Worm (Caenorhabditis elegans) whole organism, late embryonic: ENCODE data around the gene srg-13.
A peak's percentile ranks its signal among the peaks of the same experiment; 100 is the strongest.

ENCODE experiments used
- C38D4.7 ChIP-seq: fragments of 200-800 bp; sonication (Bioruptor generic); optimal IDR thresholded peaks from 2 replicates; lab custom pipeline; 2018; ENCODE audit warnings: mild to moderate bottlenecking, missing genetic modification characterization, moderate library complexity, missing compliant biosample characterization
- K02D7.2 ChIP-seq: sonication (generic microtip); optimal IDR thresholded peaks from 2 replicates; lab custom pipeline; 2017; ENCODE audit warnings: mild to moderate bottlenecking, missing genetic modification characterization, missing compliant biosample characterization
- K09A11.1 ChIP-seq: sonication (generic microtip); optimal IDR thresholded peaks from 2 replicates; lab custom pipeline; 2017; ENCODE audit warnings: antibody characterized with exemption, mild to moderate bottlenecking, missing genetic modification characterization, missing compliant biosample characterization; ENCODE audit not compliant: insufficient read depth
- T23F11.4 ChIP-seq: fragments of 200-800 bp; sonication (Bioruptor generic); optimal IDR thresholded peaks from 2 replicates; lab custom pipeline; 2018; ENCODE audit warnings: mild to moderate bottlenecking, missing genetic modification characterization, missing compliant biosample characterization
- ama-1 ChIP-seq: fragments of 150-350 bp; optimal IDR thresholded peaks from 2 replicates; lab custom pipeline; 2014
- ceh-14 ChIP-seq: sonication (generic microtip); optimal IDR thresholded peaks from 2 replicates; lab custom pipeline; 2016; ENCODE audit warnings: missing genotype, missing genetic modification characterization, missing compliant biosample characterization
- ceh-18 ChIP-seq: sonication (generic microtip); optimal IDR thresholded peaks from 2 replicates; lab custom pipeline; 2016; ENCODE audit warnings: missing genetic modification characterization, missing compliant biosample characterization
- ceh-19 ChIP-seq: fragments of 200-800 bp; sonication (Bioruptor generic); optimal IDR thresholded peaks from 2 replicates; lab custom pipeline; 2018; ENCODE audit warnings: mild to moderate bottlenecking, missing genetic modification characterization, missing compliant biosample characterization
- ceh-24 ChIP-seq: sonication (generic microtip); optimal IDR thresholded peaks from 2 replicates; lab custom pipeline; 2016; ENCODE audit warnings: mild to moderate bottlenecking, missing genetic modification characterization, missing compliant biosample characterization
- ceh-30 ChIP-seq: fragments of 150-350 bp; optimal IDR thresholded peaks from 2 replicates; lab custom pipeline; 2014; ENCODE audit warnings: missing biosample characterization, missing genetic modification characterization
- ceh-48 ChIP-seq: sonication (generic microtip); optimal IDR thresholded peaks from 2 replicates; lab custom pipeline; 2016; ENCODE audit warnings: missing genetic modification characterization, inconsistent platforms, missing compliant biosample characterization
- ceh-6 ChIP-seq: fragments of 200-800 bp; sonication (Bioruptor generic); optimal IDR thresholded peaks from 2 replicates; lab custom pipeline; 2018; ENCODE audit warnings: mild to moderate bottlenecking, missing genetic modification characterization, missing compliant biosample characterization
- elt-2 ChIP-seq: sonication (generic microtip); optimal IDR thresholded peaks from 2 replicates; lab custom pipeline; 2016; ENCODE audit warnings: missing genetic modification reagents, missing genetic modification characterization, missing compliant biosample characterization
- elt-4 ChIP-seq: sonication (generic microtip); optimal IDR thresholded peaks from 2 replicates; lab custom pipeline; 2016; ENCODE audit warnings: missing genetic modification characterization, missing compliant biosample characterization
- ets-4 ChIP-seq: sonication (generic microtip); optimal IDR thresholded peaks from 2 replicates; lab custom pipeline; 2016; ENCODE audit warnings: missing genetic modification characterization, missing compliant biosample characterization
- fkh-6 ChIP-seq: sonication (generic microtip); optimal IDR thresholded peaks from 2 replicates; lab custom pipeline; 2016; ENCODE audit warnings: missing genetic modification characterization, missing compliant biosample characterization
- hlh-15 ChIP-seq: sonication (generic microtip); optimal IDR thresholded peaks from 2 replicates; lab custom pipeline; 2016; ENCODE audit warnings: missing genetic modification characterization, missing compliant biosample characterization
- hlh-6 ChIP-seq: sonication (generic microtip); optimal IDR thresholded peaks from 2 replicates; lab custom pipeline; 2016; ENCODE audit warnings: missing genotype, missing genetic modification characterization, missing compliant biosample characterization
- hlh-8 ChIP-seq: sonication (generic microtip); optimal IDR thresholded peaks from 2 replicates; lab custom pipeline; 2016; ENCODE audit warnings: missing genotype, missing genetic modification characterization, missing compliant biosample characterization
- madf-2 ChIP-seq: sonication (generic microtip); optimal IDR thresholded peaks from 2 replicates; lab custom pipeline; 2017; ENCODE audit warnings: missing genetic modification characterization, missing compliant biosample characterization
- nhr-232 ChIP-seq: sonication (generic microtip); optimal IDR thresholded peaks from 2 replicates; lab custom pipeline; 2016; ENCODE audit warnings: missing genetic modification characterization, missing compliant biosample characterization
- npax-4 ChIP-seq: sonication (generic microtip); optimal IDR thresholded peaks from 2 replicates; lab custom pipeline; 2016; ENCODE audit warnings: missing genetic modification characterization, missing compliant biosample characterization
- pag-3 ChIP-seq: sonication (generic microtip); optimal IDR thresholded peaks from 2 replicates; lab custom pipeline; 2016; ENCODE audit warnings: missing compliant biosample characterization, missing genetic modification characterization, borderline replicate concordance
- pat-9 ChIP-seq: fragments of 200-800 bp; sonication (Bioruptor generic); optimal IDR thresholded peaks from 2 replicates; lab custom pipeline; 2018; ENCODE audit warnings: mild to moderate bottlenecking, missing genetic modification characterization, moderate library complexity, missing compliant biosample characterization
- pax-1 ChIP-seq: fragments of 150-350 bp; optimal IDR thresholded peaks from 2 replicates; lab custom pipeline; 2014; ENCODE audit warnings: missing biosample characterization, missing genetic modification characterization
- pha-2 ChIP-seq: sonication (generic microtip); optimal IDR thresholded peaks from 2 replicates; lab custom pipeline; 2017; ENCODE audit warnings: mild to moderate bottlenecking, missing genetic modification characterization, missing compliant biosample characterization
- pha-4 ChIP-seq: fragments of 150-350 bp; optimal IDR thresholded peaks from 2 replicates; lab custom pipeline; 2018; ENCODE audit warnings: missing biosample characterization, missing genetic modification reagents, missing genetic modification characterization
- pqm-1 ChIP-seq: sonication (generic microtip); optimal IDR thresholded peaks from 2 replicates; lab custom pipeline; 2016; ENCODE audit warnings: missing genetic modification characterization, missing compliant biosample characterization
- sox-2 ChIP-seq: fragments of 200-800 bp; sonication (Bioruptor generic); IDR thresholded peaks from 2 replicates; pipeline ENCODE4 v1.3.6; 2022; ENCODE audit warnings: missing genetic modification reagents, missing genetic modification characterization, missing compliant biosample characterization
- sox-4 ChIP-seq: sonication (generic microtip); optimal IDR thresholded peaks from 2 replicates; lab custom pipeline; 2017; ENCODE audit warnings: mild to moderate bottlenecking, missing genetic modification characterization, inconsistent platforms, missing compliant biosample characterization
- tbx-2 ChIP-seq: sonication (generic microtip); optimal IDR thresholded peaks from 2 replicates; lab custom pipeline; 2016; ENCODE audit warnings: missing genetic modification characterization, missing compliant biosample characterization
- unc-42 ChIP-seq: sonication (generic microtip); optimal IDR thresholded peaks from 2 replicates; lab custom pipeline; 2016; ENCODE audit warnings: missing genotype, missing genetic modification characterization, missing compliant biosample characterization
- unc-55 ChIP-seq: sonication (generic microtip); optimal IDR thresholded peaks from 2 replicates; lab custom pipeline; 2017; ENCODE audit warnings: missing biosample characterization, missing genetic modification reagents, missing genetic modification characterization
- ztf-16 ChIP-seq: sonication (generic microtip); optimal IDR thresholded peaks from 2 replicates; lab custom pipeline; 2017; ENCODE audit warnings: missing genetic modification characterization, missing compliant biosample characterization

Gene srg-13

DNA sequence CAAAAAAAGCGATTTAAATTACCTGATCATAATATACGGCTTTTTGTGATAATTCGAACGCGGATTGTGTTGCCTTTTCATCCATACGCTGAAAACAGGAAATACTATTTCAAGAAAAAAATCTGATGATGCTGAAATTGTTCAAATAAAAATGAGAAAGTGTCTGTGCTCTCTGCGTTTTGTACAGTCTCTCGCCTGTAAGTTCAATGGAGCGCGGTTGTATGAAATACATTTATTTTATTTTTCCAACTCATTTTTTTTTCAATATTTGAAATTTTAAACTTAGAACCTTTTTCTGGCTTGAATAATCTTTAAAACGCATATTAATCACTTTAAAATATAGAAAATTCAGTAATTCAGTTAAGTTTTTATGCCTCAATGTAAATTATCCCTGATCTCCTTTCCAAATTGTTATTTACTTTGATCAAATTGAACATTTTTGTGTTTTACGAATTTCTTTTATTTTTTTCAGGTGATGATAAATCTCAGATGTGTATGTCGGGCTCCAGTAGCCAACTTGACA, 31.9 kb downstream of the srg-13 start, which contains the start of the genes clp-2 and mrpl-16:
clp-2 (minus strand) TSS at position 94 of the 523 bp plus-strand sequence.
mrpl-16 (plus strand) TSS at position 473 of the 523 bp plus-strand sequence.
- no peak for TF ChIP-seq ceh-30
- TF ChIP-seq unc-42 (tag; lab: Kevin White, UChicago), result peak; percentile 18

- TF ChIP-seq fkh-6 (no peak), ama-1 (lab: Kevin White, UChicago) (no peak), T23F11.4 (GFP tag; lab: Kevin White, UChicago) (no peak), K09A11.1 (tag; lab: Kevin White, UChicago) (no peak), pag-3 (tag; lab: Kevin White, UChicago) (no peak), pat-9 (tag; lab: Kevin White, UChicago) (no peak), ceh-30 (no peak), pha-2 (no peak), hlh-8 (tag; lab: Kevin White, UChicago) (no peak), elt-4 (no peak), npax-4 (tag; lab: Kevin White, UChicago) (no peak), ceh-6 (GFP tag; lab: Kevin White, UChicago) (no peak), ceh-19 (GFP tag; lab: Kevin White, UChicago) (no peak), ceh-14 (tag; lab: Kevin White, UChicago) (no peak), hlh-6 (tag; lab: Kevin White, UChicago) (no peak), sox-2 (GFP tag; lab: Robert Waterston, UW) (no peak), ceh-18 (no peak)
These were observed 33.2 kb downstream of the srg-13 start, which contains the start of gene pgap-2 for ce11 chrIII:4705207-4705606. Gene pgap-2 (plus strand): TSS chrIII:4705507.

DNA sequence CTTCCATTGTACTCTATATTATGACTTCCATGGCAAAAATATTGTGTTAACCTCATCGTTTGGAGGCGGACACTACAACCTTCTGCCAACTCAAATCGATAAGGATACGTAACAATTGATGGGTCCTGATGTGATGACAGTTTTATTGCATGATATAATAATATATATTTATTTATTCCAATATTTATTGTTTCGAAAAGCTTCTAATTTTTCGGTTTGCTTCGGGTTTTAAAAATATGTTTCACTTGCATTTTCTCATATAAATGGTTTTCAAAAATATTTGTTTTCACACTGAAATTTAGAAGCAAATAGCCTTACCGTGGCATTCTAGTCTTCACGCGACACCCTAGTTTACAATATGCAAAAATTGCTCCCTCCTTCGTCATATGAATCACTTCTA, 34.6 kb downstream of the srg-13 start, which contains the start of gene T04A8.13:
T04A8.13 (plus strand) TSS at position 301 of the 400 bp plus-strand sequence.
- no peak for TF ChIP-seq sox-4
- no peak for TF ChIP-seq hlh-6 (tag; lab: Kevin White, UChicago)
- TF ChIP-seq hlh-15, result no peak
- TF ChIP-seq ets-4 (tag; lab: Kevin White, UChicago), result no peak
- TF ChIP-seq ceh-24 (tag; lab: Kevin White, UChicago), result no peak
- TF ChIP-seq pag-3 (tag; lab: Kevin White, UChicago), result no peak
- TF ChIP-seq ztf-16, result no peak
- TF ChIP-seq madf-2 (tag; lab: Kevin White, UChicago), result no peak
- no peak for TF ChIP-seq elt-4
- TF ChIP-seq nhr-232 (tag; lab: Kevin White, UChicago), result no peak
- TF ChIP-seq ceh-48 (tag; lab: Kevin White, UChicago), result no peak
- no peak for TF ChIP-seq pqm-1 (tag; lab: Kevin White, UChicago)
- TF ChIP-seq ceh-6 (GFP tag; lab: Kevin White, UChicago), result no peak
- TF ChIP-seq K02D7.2, result no peak
- TF ChIP-seq C38D4.7 (GFP tag; lab: Kevin White, UChicago), result no peak
- TF ChIP-seq tbx-2 (tag; lab: Kevin White, UChicago), result no peak
- no peak for TF ChIP-seq T23F11.4 (GFP tag; lab: Kevin White, UChicago)

- TF ChIP-seq ets-4 (tag; lab: Kevin White, UChicago) (no peak), C38D4.7 (GFP tag; lab: Kevin White, UChicago) (no peak), unc-55 (no peak), elt-2 (no peak), ceh-14 (tag; lab: Kevin White, UChicago) (no peak), ama-1 (lab: Kevin White, UChicago) (no peak), unc-42 (tag; lab: Kevin White, UChicago) (no peak), ceh-19 (GFP tag; lab: Kevin White, UChicago) (no peak), pax-1 (no peak), pha-4 (tag; lab: Kevin White, UChicago) (no peak)
- TF ChIP-seq, all 69 proteins: peak for 0
These were observed 36.9 kb downstream of the srg-13 start, which contains the start of gene T04A8.18 for ce11 chrIII:4708909-4709308. Gene T04A8.18 (plus strand): TSS chrIII:4709209.
